Fruit fly (Drosophila melanogaster) whole organism, embryonic: ENCODE measurements around the gene P5CDh2.

Source experiments
- ATbp ChIP-seq: fragments of 200-800 bp; sonication (Bioruptor generic); optimal IDR thresholded peaks from 2 replicates; lab custom pipeline; 2017; ENCODE audit warnings: missing biosample characterization, mild to moderate bottlenecking, missing genetic modification characterization, missing genetic modification reagents
- Aef1 ChIP-seq: fragments of 200-800 bp; sonication (Bioruptor generic); IDR thresholded peaks from 3 replicates; pipeline ENCODE4 v1.3.6; 2022; ENCODE audit warnings: missing biosample characterization, missing genetic modification characterization
- B-H1 ChIP-seq: fragments of 200-800 bp; sonication (Bioruptor generic); IDR thresholded peaks from 3 replicates; pipeline ENCODE4 v1.3.6; 2022; ENCODE audit warnings: missing biosample characterization, missing genetic modification characterization
- CG10431 ChIP-seq: fragments of 200-800 bp; sonication (Bioruptor generic); optimal IDR thresholded peaks from 3 replicates; lab custom pipeline; 2018; ENCODE audit warnings: missing biosample characterization, mild to moderate bottlenecking, missing genetic modification characterization
- CG11085 ChIP-seq: fragments of 200-800 bp; sonication (Bioruptor generic); IDR thresholded peaks from 2 replicates; pipeline ENCODE4 v1.3.6; 2022; ENCODE audit warnings: missing biosample characterization, missing genetic modification characterization
- CG11560 ChIP-seq: fragments of 200-800 bp; sonication (Bioruptor generic); IDR thresholded peaks from 3 replicates; pipeline ENCODE4 v1.3.6; 2022; ENCODE audit warnings: missing biosample characterization, missing genetic modification characterization
- CG1647 ChIP-seq: fragments of 200-800 bp; sonication (Bioruptor generic); optimal IDR thresholded peaks from 3 replicates; lab custom pipeline; 2016; ENCODE audit warnings: missing biosample characterization, missing genetic modification characterization
- CG17385 ChIP-seq: fragments of 200-800 bp; sonication (Bioruptor generic); optimal IDR thresholded peaks from 3 replicates; lab custom pipeline; 2018; ENCODE audit warnings: missing biosample characterization, mild to moderate bottlenecking, missing genetic modification characterization
- CG30020 ChIP-seq: fragments of 200-800 bp; optimal IDR thresholded peaks from 2 replicates; lab custom pipeline; 2019; ENCODE audit warnings: missing biosample characterization, mild to moderate bottlenecking, missing genetic modification characterization, moderate library complexity
- CG30431 ChIP-seq: fragments of 200-800 bp; sonication (Bioruptor generic); optimal IDR thresholded peaks from 2 replicates; lab custom pipeline; 2017; ENCODE audit warnings: missing biosample characterization, missing genetic modification characterization
- CG3281 ChIP-seq: fragments of 200-800 bp; sonication (Bioruptor generic); optimal IDR thresholded peaks from 3 replicates; lab custom pipeline; 2017; ENCODE audit warnings: missing biosample characterization, mild to moderate bottlenecking, missing genetic modification characterization
- CG4282 ChIP-seq: fragments of 200-800 bp; sonication (Bioruptor generic); optimal IDR thresholded peaks from 2 replicates; lab custom pipeline; 2016; ENCODE audit warnings: missing biosample characterization, missing genetic modification characterization
- CG7357 ChIP-seq: fragments of 200-800 bp; sonication (Bioruptor generic); IDR thresholded peaks from 3 replicates; pipeline ENCODE4 v1.3.6; 2022; ENCODE audit warnings: missing biosample characterization, missing genetic modification characterization
- CG7963 ChIP-seq: fragments of 200-800 bp; sonication (Bioruptor generic); IDR thresholded peaks from 3 replicates; pipeline ENCODE4 v1.3.6; 2022; ENCODE audit warnings: missing biosample characterization, missing genetic modification characterization; ENCODE audit not compliant: partially characterized antibody
- CG8944 ChIP-seq: fragments of 200-800 bp; sonication (Bioruptor generic); optimal IDR thresholded peaks from 3 replicates; lab custom pipeline; 2016; ENCODE audit warnings: missing biosample characterization, missing genetic modification characterization
- Dad ChIP-seq: fragments of 200-800 bp; sonication (Bioruptor generic); optimal IDR thresholded peaks from 3 replicates; lab custom pipeline; 2016; ENCODE audit warnings: missing biosample characterization, missing genetic modification characterization
- Dip2 ChIP-seq: fragments of 200-800 bp; sonication (Bioruptor generic); IDR thresholded peaks from 2 replicates; pipeline ENCODE4 v1.3.6; 2022; ENCODE audit warnings: missing biosample characterization, missing genetic modification characterization
- E2f1 ChIP-seq: fragments of 200-800 bp; sonication (Bioruptor generic); IDR thresholded peaks from 2 replicates; pipeline ENCODE4 v1.3.6; 2022; ENCODE audit warnings: missing biosample characterization, missing genetic modification characterization
- E2f2 ChIP-seq: fragments of 200-800 bp; sonication (Bioruptor generic); IDR thresholded peaks from 2 replicates; pipeline ENCODE4 v1.3.6; 2022; ENCODE audit warnings: missing biosample characterization, missing genetic modification characterization
- Fer2 ChIP-seq: fragments of 200-800 bp; sonication (Bioruptor generic); optimal IDR thresholded peaks from 2 replicates; lab custom pipeline; 2018; ENCODE audit warnings: missing biosample characterization, mild to moderate bottlenecking, missing genetic modification characterization, moderate library complexity
- Hey ChIP-seq: fragments of 200-800 bp; sonication (Bioruptor generic); optimal IDR thresholded peaks from 3 replicates; lab custom pipeline; 2018; ENCODE audit warnings: missing biosample characterization, mild to moderate bottlenecking, missing genetic modification characterization
- Hmx ChIP-seq: fragments of 200-800 bp; sonication (Bioruptor generic); optimal IDR thresholded peaks from 2 replicates; lab custom pipeline; 2016; ENCODE audit warnings: missing biosample characterization, missing genetic modification characterization
- Hr51 ChIP-seq, 2 experiments: fragments of 200-800 bp; sonication (Bioruptor generic); optimal IDR thresholded peaks; 2 replicates in 1 of 2; 3 replicates in 1 of 2; lab custom pipeline; 2016 to 2018; ENCODE audit warnings: missing biosample characterization in 2 of 2, missing genetic modification characterization in 2 of 2, mild to moderate bottlenecking in 1 of 2, moderate library complexity in 1 of 2
- Lhr ChIP-seq: fragments of 200-800 bp; sonication (Bioruptor generic); optimal IDR thresholded peaks from 3 replicates; lab custom pipeline; 2017; ENCODE audit warnings: mild to moderate bottlenecking, missing biosample characterization, missing genetic modification reagents, missing genetic modification characterization
- MESR4 ChIP-seq: fragments of 200-800 bp; sonication (Bioruptor generic); optimal IDR thresholded peaks from 2 replicates; lab custom pipeline; 2018; ENCODE audit warnings: missing biosample characterization, mild to moderate bottlenecking, missing genetic modification characterization, moderate library complexity
- NC2α ChIP-seq: fragments of 200-800 bp; sonication (Bioruptor generic); optimal IDR thresholded peaks from 2 replicates; lab custom pipeline; 2016; ENCODE audit warnings: missing biosample characterization, missing genetic modification characterization
- Optix ChIP-seq: fragments of 200-800 bp; sonication (Bioruptor generic); IDR thresholded peaks from 3 replicates; pipeline ENCODE4 v1.3.6; 2022; ENCODE audit warnings: missing biosample characterization, missing genetic modification characterization
- Pdp1 ChIP-seq, 2 experiments: fragments of 200-800 bp; sonication (Bioruptor generic); optimal IDR thresholded peaks; 3 replicates each; lab custom pipeline; 2016; ENCODE audit warnings: missing biosample characterization in 2 of 2, missing genetic modification characterization in 2 of 2, mild to moderate bottlenecking in 1 of 2, moderate library complexity in 1 of 2
- Rx ChIP-seq: fragments of 200-800 bp; sonication (Bioruptor generic); IDR thresholded peaks from 2 replicates; pipeline ENCODE4 v1.3.6; 2022; ENCODE audit warnings: missing biosample characterization, missing genetic modification characterization
- Scr ChIP-seq: fragments of 200-800 bp; sonication (Bioruptor generic); IDR thresholded peaks from 2 replicates; pipeline ENCODE4 v1.3.6; 2022; ENCODE audit warnings: missing biosample characterization, missing genetic modification characterization; ENCODE audit not compliant: partially characterized antibody
- Six4 ChIP-seq: fragments of 200-800 bp; sonication (Bioruptor generic); optimal IDR thresholded peaks from 2 replicates; lab custom pipeline; 2016; ENCODE audit warnings: missing biosample characterization, missing genetic modification characterization
- TFAM ChIP-seq: fragments of 200-800 bp; sonication (Bioruptor generic); optimal IDR thresholded peaks from 2 replicates; lab custom pipeline; 2017; ENCODE audit warnings: missing biosample characterization, missing genetic modification characterization, inconsistent platforms
- ac ChIP-seq: fragments of 200-800 bp; sonication (Bioruptor generic); optimal IDR thresholded peaks from 3 replicates; lab custom pipeline; 2017; ENCODE audit warnings: missing biosample characterization, mild to moderate bottlenecking, missing genetic modification characterization
- br ChIP-seq: fragments of >200 bp; optimal IDR thresholded peaks from 2 replicates; lab custom pipeline; 2017
- crc ChIP-seq: fragments of 200-800 bp; sonication (Bioruptor generic); optimal IDR thresholded peaks from 2 replicates; lab custom pipeline; 2016; ENCODE audit warnings: missing biosample characterization, missing genetic modification characterization
- dati ChIP-seq: fragments of 200-800 bp; sonication (Bioruptor generic); IDR thresholded peaks from 2 replicates; pipeline ENCODE4 v1.3.6; 2022; ENCODE audit warnings: missing biosample characterization, missing genetic modification characterization
- dm ChIP-seq: fragments of 200-800 bp; sonication (Bioruptor generic); optimal IDR thresholded peaks from 3 replicates; lab custom pipeline; 2016; ENCODE audit warnings: missing biosample characterization, missing genetic modification characterization
- exex ChIP-seq: fragments of 200-800 bp; sonication (Bioruptor generic); optimal IDR thresholded peaks from 4 replicates; lab custom pipeline; 2018; ENCODE audit warnings: missing biosample characterization, mild to moderate bottlenecking, missing genetic modification characterization, moderate library complexity
- fru ChIP-seq: fragments of >200 bp; optimal IDR thresholded peaks from 2 replicates; lab custom pipeline; 2017
- hb ChIP-seq: fragments of 200-800 bp; sonication (Bioruptor generic); IDR thresholded peaks from 3 replicates; pipeline ENCODE4 v1.3.6; 2022; ENCODE audit warnings: missing biosample characterization, missing genetic modification characterization; ENCODE audit not compliant: partially characterized antibody
- hkb ChIP-seq, 2 experiments: fragments of 200-800 bp in 1 of 2; fragments of >200 bp in 1 of 2; sonication (Bioruptor generic) in 1 of 2; IDR thresholded peaks in 1 of 2; optimal IDR thresholded peaks in 1 of 2; 2 replicates each; pipeline versions ENCODE4 v1.3.6 to Lab custom; 2017 to 2022; ENCODE audit warnings: missing biosample characterization in 1 of 2, missing genetic modification characterization in 1 of 2
- nau ChIP-seq: fragments of 200-800 bp; sonication (Bioruptor generic); optimal IDR thresholded peaks from 3 replicates; lab custom pipeline; 2017; ENCODE audit warnings: missing biosample characterization, mild to moderate bottlenecking, missing genetic modification characterization, missing genetic modification reagents
- odd ChIP-seq: fragments of 200-800 bp; sonication (Bioruptor generic); optimal IDR thresholded peaks from 2 replicates; lab custom pipeline; 2017; ENCODE audit warnings: missing biosample characterization, mild to moderate bottlenecking, missing genetic modification characterization
- psq ChIP-seq: fragments of 200-800 bp; sonication (Bioruptor generic); optimal IDR thresholded peaks from 2 replicates; lab custom pipeline; 2017; ENCODE audit warnings: missing biosample characterization, missing genetic modification characterization
- schlank ChIP-seq: fragments of 200-800 bp; sonication (Bioruptor generic); optimal IDR thresholded peaks from 2 replicates; lab custom pipeline; 2018; ENCODE audit warnings: missing biosample characterization, mild to moderate bottlenecking, missing genetic modification characterization
- sim ChIP-seq: fragments of 200-800 bp; sonication (Bioruptor generic); IDR thresholded peaks from 2 replicates; pipeline ENCODE4 v1.3.6; 2022; ENCODE audit warnings: missing biosample characterization, missing genetic modification characterization
- sisA ChIP-seq: fragments of 200-800 bp; sonication (Bioruptor generic); IDR thresholded peaks from 2 replicates; pipeline ENCODE4 v1.3.6; 2022; ENCODE audit warnings: missing biosample characterization, missing genetic modification characterization
- tap ChIP-seq: fragments of 200-800 bp; optimal IDR thresholded peaks from 3 replicates; lab custom pipeline; 2019; ENCODE audit warnings: missing biosample characterization, mild to moderate bottlenecking, missing genetic modification characterization, moderate library complexity
- twi ChIP-seq: fragments of 200-800 bp; optimal IDR thresholded peaks from 2 replicates; lab custom pipeline; 2019; ENCODE audit warnings: missing biosample characterization, mild to moderate bottlenecking, missing genetic modification characterization, moderate library complexity
- unc-4 ChIP-seq: fragments of 200-800 bp; sonication (Bioruptor generic); IDR thresholded peaks from 2 replicates; pipeline ENCODE4 v1.3.6; 2022; ENCODE audit warnings: missing biosample characterization, missing genetic modification characterization; ENCODE audit not compliant: partially characterized antibody
- wdn ChIP-seq: fragments of 200-800 bp; sonication (Bioruptor generic); IDR thresholded peaks from 2 replicates; pipeline ENCODE4 v1.3.6; 2022; ENCODE audit warnings: missing biosample characterization, missing genetic modification characterization

Gene P5CDh2

DNA sequence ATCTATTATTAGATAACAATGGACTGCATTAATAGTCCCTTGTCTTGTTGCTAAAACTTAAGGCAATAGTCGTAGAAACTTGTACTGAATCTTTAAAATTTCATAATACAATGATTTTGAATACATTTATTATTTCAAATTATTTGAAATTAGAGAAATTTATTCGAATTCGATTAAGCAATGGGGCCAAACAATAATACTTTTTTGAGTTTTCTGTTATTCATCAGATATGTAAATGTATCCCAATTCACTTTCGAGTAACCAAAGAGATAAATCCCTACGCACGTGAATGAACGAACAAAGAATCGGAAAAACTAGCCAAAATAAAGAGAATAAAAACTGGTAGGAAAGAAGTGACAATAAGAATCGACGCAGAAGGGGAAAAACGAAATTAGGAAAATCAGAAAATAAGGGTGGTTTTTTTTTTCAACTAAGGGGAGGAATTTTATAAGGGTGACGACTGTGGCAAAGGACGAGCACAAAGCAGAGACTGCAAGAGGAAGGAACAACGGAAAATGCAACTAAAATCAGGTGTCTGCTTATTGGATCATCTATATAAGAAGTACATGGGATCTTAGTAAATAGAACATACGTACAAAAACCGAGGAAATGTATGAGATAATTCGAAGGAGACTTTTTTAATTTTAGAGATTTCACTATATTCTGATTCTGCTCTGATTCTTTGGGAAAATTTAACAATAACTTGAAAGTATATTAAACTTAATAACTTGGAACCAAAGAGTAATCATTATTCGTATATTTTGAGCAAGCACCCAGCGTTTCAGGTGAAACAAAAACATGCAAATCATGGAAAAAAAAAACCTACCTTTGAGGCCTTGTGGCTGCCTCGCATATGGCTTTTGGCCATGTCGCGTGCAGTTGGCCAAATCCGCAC is 22.9 kb upstream of the P5CDh2 start (continued):
- no peak for TF ChIP-seq crc (GFP tag; lab: Kevin White, UChicago)
- TF ChIP-seq sisA (GFP tag; lab: Robert Waterston, UW): no peak
- no peak for TF ChIP-seq wdn (GFP tag; lab: Robert Waterston, UW)
- peak in 1 of 2 experiments; percentile 28 for TF ChIP-seq Hr51 (GFP tag; optimal IDR thresholded peaks at IDR 0.05; lab: Kevin White, UChicago)
- TF ChIP-seq unc-4: no peak
- no peak for TF ChIP-seq CG7963 (GFP tag; lab: Robert Waterston, UW)
- no peak for TF ChIP-seq CG11560 (tag; lab: Robert Waterston, UW)
- no peak for TF ChIP-seq CG17385
- TF ChIP-seq Lhr (GFP tag; lab: Kevin White, UChicago): no peak
- no peak for TF ChIP-seq CG8944 (GFP tag; lab: Kevin White, UChicago)
- TF ChIP-seq CG10431: peak; percentile 19
- no peak for TF ChIP-seq Dip2
- TF ChIP-seq Scr: no peak
- no peak for TF ChIP-seq exex
- TF ChIP-seq psq: peak; percentile 79
- no peak for TF ChIP-seq Hey (tag; lab: Kevin White, UChicago)
- TF ChIP-seq hkb (optimal IDR thresholded peaks at IDR 0.05; lab: Kevin White, UChicago): no peak
- TF ChIP-seq hkb (GFP tag; IDR thresholded peaks at IDR 0.05; lab: Robert Waterston, UW): no peak
- no peak for TF ChIP-seq dm (GFP tag; lab: Kevin White, UChicago)
- no peak for TF ChIP-seq CG30020
- no peak for TF ChIP-seq odd (GFP tag; lab: Kevin White, UChicago)
- no peak for TF ChIP-seq nau (GFP tag; lab: Kevin White, UChicago)

dm6 chr3R:21855469-21855826 is 22.3 kb upstream of the P5CDh2 start:
- TF ChIP-seq twi (tag; lab: Kevin White, UChicago) (no peak), tap (tag; lab: Kevin White, UChicago) (no peak), Optix (GFP tag; lab: Robert Waterston, UW) (no peak), ac (GFP tag; lab: Kevin White, UChicago) (peak; percentile 13), CG1647 (GFP tag; lab: Kevin White, UChicago) (no peak), MESR4 (GFP tag; lab: Kevin White, UChicago) (no peak), Aef1 (GFP tag; lab: Robert Waterston, UW) (no peak), Pdp1 (GFP tag; optimal IDR thresholded peaks at IDR 0.05; lab: Kevin White, UChicago) (no peak), CG11085 (no peak), B-H1 (GFP tag; lab: Robert Waterston, UW) (no peak), br (lab: Kevin White, UChicago) (no peak), schlank (tag; lab: Kevin White, UChicago) (no peak), CG30431 (GFP tag; lab: Kevin White, UChicago) (no peak), Six4 (GFP tag; lab: Kevin White, UChicago) (no peak), NC2α (GFP tag; lab: Kevin White, UChicago) (no peak), CG7357 (no peak), CG3281 (GFP tag; lab: Kevin White, UChicago) (no peak), Hmx (GFP tag; lab: Kevin White, UChicago) (no peak), E2f1 (GFP tag; lab: Robert Waterston, UW) (no peak), CG4282 (GFP tag; lab: Kevin White, UChicago) (no peak), fru (lab: Kevin White, UChicago) (no peak), ATbp (no peak), Dad (GFP tag; lab: Kevin White, UChicago) (no peak), Rx (GFP tag; lab: Robert Waterston, UW) (no peak), E2f2 (GFP tag; lab: Robert Waterston, UW) (no peak), hb (no peak), Fer2 (tag; lab: Kevin White, UChicago) (no peak), dati (no peak), TFAM (GFP tag; lab: Kevin White, UChicago) (no peak), sim (peak; percentile 20; the same call in 1 of the 2 replicates)
